Worm (Caenorhabditis elegans) whole organism, early embryonic: ENCODE measurements around the gene aip-1.

ENCODE experiments used
- B0310.2 ChIP-seq: sonication (generic microtip); optimal IDR thresholded peaks from 2 replicates; lab custom pipeline; 2016; ENCODE audit warnings: mild to moderate bottlenecking, missing genetic modification characterization, missing compliant biosample characterization
- F13C5.2 ChIP-seq: sonication (generic microtip); optimal IDR thresholded peaks from 2 replicates; lab custom pipeline; 2017; ENCODE audit warnings: mild to moderate bottlenecking, missing genetic modification characterization, inconsistent platforms, missing compliant biosample characterization
- aly-1 ChIP-seq: sonication (generic microtip); optimal IDR thresholded peaks from 2 replicates; lab custom pipeline; 2016; ENCODE audit warnings: missing genetic modification characterization, missing compliant biosample characterization
- ama-1 ChIP-seq: fragments of 150-350 bp; optimal IDR thresholded peaks from 2 replicates; lab custom pipeline; 2014
- ceh-13 ChIP-seq: fragments of 200-800 bp; sonication (Bioruptor generic); optimal IDR thresholded peaks from 2 replicates; lab custom pipeline; 2018; ENCODE audit warnings: mild to moderate bottlenecking, missing genetic modification characterization, missing compliant biosample characterization
- ceh-36 ChIP-seq: sonication (generic microtip); optimal IDR thresholded peaks from 2 replicates; lab custom pipeline; 2016; ENCODE audit warnings: missing genetic modification characterization, inconsistent platforms, missing compliant biosample characterization
- ets-7 ChIP-seq: sonication (generic microtip); optimal IDR thresholded peaks from 2 replicates; lab custom pipeline; 2016; ENCODE audit warnings: missing genotype, missing genetic modification characterization, missing compliant biosample characterization
- flt-1 ChIP-seq: fragments of 200-800 bp; sonication (Bioruptor generic); IDR thresholded peaks from 2 replicates; pipeline ENCODE4 v1.3.6; 2022; ENCODE audit warnings: missing genetic modification characterization, missing compliant biosample characterization
- hmbx-1 ChIP-seq: sonication (generic microtip); optimal IDR thresholded peaks from 2 replicates; lab custom pipeline; 2016; ENCODE audit warnings: mild to moderate bottlenecking, missing genetic modification characterization, missing compliant biosample characterization
- hmg-4 ChIP-seq: fragments of 200-800 bp; sonication (Bioruptor generic); optimal IDR thresholded peaks from 2 replicates; lab custom pipeline; 2018; ENCODE audit warnings: mild to moderate bottlenecking, missing genetic modification characterization, missing compliant biosample characterization
- hnd-1 ChIP-seq: sonication (generic microtip); optimal IDR thresholded peaks from 2 replicates; lab custom pipeline; 2016; ENCODE audit warnings: missing genetic modification characterization, missing compliant biosample characterization
- pes-1 ChIP-seq: fragments of 200-800 bp; sonication (Bioruptor generic); IDR thresholded peaks from 2 replicates; pipeline ENCODE4 v1.3.6; 2022; ENCODE audit warnings: missing genetic modification reagents, missing genetic modification characterization, missing compliant biosample characterization
- scrt-1 ChIP-seq: fragments of 200-800 bp; sonication (Bioruptor generic); IDR thresholded peaks from 2 replicates; pipeline ENCODE4 v1.3.6; 2022; ENCODE audit warnings: missing genetic modification characterization, missing compliant biosample characterization
- sea-1 ChIP-seq: fragments of 200-800 bp; sonication (Bioruptor generic); conservative IDR thresholded peaks from 2 replicates; pipeline ENCODE4 v1.3.6; 2022; ENCODE audit warnings: missing genetic modification characterization, missing compliant biosample characterization
- tbx-11 ChIP-seq: fragments of 200-800 bp; sonication (Bioruptor generic); IDR thresholded peaks from 2 replicates; pipeline ENCODE4 v1.3.6; 2022; ENCODE audit warnings: missing genetic modification characterization, missing compliant biosample characterization
- tbx-37 ChIP-seq: fragments of 200-800 bp; sonication (Bioruptor generic); conservative IDR thresholded peaks from 2 replicates; pipeline ENCODE4 v1.3.6; 2022; ENCODE audit warnings: missing genetic modification reagents, missing genetic modification characterization, missing compliant biosample characterization
- tra-4 ChIP-seq: sonication (generic microtip); optimal IDR thresholded peaks from 2 replicates; lab custom pipeline; 2017; ENCODE audit warnings: missing genetic modification characterization, missing compliant biosample characterization

The aip-1 gene

DNA sequence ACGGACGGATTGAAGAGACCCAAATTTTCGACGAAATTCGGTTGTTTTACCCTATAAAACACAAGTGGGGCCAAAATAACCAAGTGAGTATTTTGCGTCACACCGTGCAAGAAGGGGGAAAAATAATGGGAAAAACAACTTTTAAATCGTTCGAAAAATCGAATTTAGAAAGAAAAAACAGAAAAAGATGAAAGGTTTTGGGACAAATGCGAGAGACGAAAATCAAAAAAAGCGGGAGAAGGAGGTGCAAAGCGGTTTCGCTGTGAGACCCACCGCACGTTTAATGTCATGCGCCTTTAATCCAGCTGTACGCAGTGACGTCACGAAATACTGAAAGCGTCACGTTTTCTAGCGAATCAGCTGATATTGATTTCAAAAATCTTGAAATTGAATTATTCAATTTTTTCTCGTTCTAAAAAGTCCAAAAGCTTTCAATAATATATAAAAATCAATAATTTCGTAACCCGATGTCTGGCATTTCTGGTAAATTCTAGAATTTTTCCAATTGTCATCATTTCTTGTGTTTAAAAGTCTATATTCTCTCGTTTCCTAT lies at the start of gene aip-1, which contains the start of gene ddx-17:
aip-1 (plus strand) TSS at position 332 of the 553 bp plus-strand sequence.
ddx-17 (minus strand) TSS at position 51 of the 553 bp plus-strand sequence.
- TF ChIP-seq sea-1 (no peak), tbx-11 (GFP tag; lab: Robert Waterston, UW) (no peak), flt-1 (GFP tag; lab: Robert Waterston, UW) (no peak), hmg-4 (GFP tag; lab: Kevin White, UChicago) (no peak), scrt-1 (GFP tag; lab: Robert Waterston, UW) (no peak), F13C5.2 (peak; percentile 42), ets-7 (tag; lab: Kevin White, UChicago) (no peak), ama-1 (lab: Kevin White, UChicago) (peak; percentile 18), hmbx-1 (no peak), aly-1 (tag; lab: Kevin White, UChicago) (no peak), ceh-13 (GFP tag; lab: Kevin White, UChicago) (no peak), tra-4 (no peak)

DNA sequence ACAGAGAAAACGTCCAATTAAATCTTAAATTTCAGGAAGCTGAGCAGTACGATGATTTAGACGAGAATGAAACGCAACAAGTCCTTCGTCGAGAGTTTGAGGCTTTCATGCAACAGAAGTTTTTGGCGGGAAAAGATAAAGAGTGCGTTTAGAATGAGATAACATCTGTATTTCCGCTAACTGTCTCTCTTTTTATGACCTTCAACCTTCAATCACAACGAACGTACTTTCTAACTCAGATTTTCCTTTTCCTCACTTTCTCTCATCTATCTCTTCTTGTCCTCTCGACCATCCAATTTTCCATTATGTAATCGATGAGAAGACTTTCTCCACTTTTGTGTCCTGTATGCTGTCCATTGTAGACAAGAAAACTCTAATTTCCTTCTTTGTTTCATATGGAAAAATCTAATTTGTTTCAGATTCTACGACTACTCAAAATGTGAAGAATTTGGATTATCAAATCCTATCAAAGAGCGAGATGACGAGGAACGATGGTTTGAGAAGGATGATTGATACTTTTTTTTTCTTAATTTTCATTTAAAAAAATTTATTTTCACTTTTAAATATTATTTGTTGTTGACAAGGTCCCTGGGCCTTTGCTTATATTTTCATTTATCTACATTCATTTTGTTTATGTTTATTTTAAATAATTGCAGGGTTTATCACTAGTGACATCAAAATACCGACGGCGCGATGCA lies 48.7 kb upstream of the aip-1 start, which contains the start of gene sao-1:
sao-1 (plus strand) TSS at position 648 of the 698 bp plus-strand sequence.
- TF ChIP-seq F13C5.2 (no peak), hmg-4 (GFP tag; lab: Kevin White, UChicago) (no peak)

DNA sequence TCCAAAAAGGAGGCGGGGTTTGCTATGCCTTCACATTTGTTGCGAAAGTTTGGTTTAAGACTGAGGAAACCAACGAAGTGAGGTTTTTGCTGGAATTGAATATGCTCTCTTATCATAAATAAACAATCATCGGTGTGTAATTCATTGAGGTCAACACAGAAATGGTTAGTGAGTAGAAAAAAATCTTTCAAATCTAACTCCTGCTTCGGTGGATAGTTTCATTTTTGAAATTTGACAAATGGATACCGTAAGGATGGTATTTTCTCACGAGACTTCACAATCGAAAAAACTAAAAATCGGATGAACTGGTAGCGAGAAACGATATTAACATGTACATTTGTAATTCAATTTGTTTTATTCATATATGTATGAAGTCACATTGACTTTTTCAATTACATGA lies 31.3 kb upstream of the aip-1 start, which contains the start of gene eol-1:
eol-1 (minus strand) TSS at position 101 of the 400 bp plus-strand sequence.
- TF ChIP-seq ama-1 (lab: Kevin White, UChicago) (no peak), ceh-13 (GFP tag; lab: Kevin White, UChicago) (no peak), B0310.2 (tag; lab: Kevin White, UChicago) (no peak), F13C5.2 (no peak), ceh-36 (no peak), tra-4 (no peak), hmg-4 (GFP tag; lab: Kevin White, UChicago) (no peak)

DNA sequence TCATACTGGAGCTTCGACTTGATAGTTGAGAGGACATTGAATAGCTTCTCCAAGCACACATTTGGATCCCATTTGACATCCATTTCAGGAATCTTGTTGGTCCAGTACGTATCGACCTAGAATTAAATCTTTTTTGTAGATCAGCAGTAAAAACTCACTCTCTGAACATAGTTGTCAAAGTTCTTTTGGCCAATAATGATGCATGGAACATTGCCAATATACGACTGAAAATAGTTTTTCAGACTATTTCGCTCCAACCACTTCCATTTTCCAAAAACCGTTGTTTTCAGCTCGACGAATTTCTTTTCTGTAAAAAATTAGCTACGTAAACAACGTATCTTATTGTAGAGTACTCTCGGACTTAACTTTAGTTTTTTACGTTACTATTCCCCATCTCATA lies 30.5 kb upstream of the aip-1 start:
- no peak for TF ChIP-seq B0310.2 (tag; lab: Kevin White, UChicago)
- TF ChIP-seq ceh-13 (GFP tag; lab: Kevin White, UChicago), result no peak
- no peak for TF ChIP-seq tra-4
- TF ChIP-seq tbx-11 (GFP tag; lab: Robert Waterston, UW), result no peak
- TF ChIP-seq scrt-1 (GFP tag; lab: Robert Waterston, UW), result no peak
- no peak for TF ChIP-seq pes-1 (GFP tag; lab: Robert Waterston, UW)
- TF ChIP-seq aly-1 (tag; lab: Kevin White, UChicago), result no peak
- no peak for TF ChIP-seq F13C5.2
- no peak for TF ChIP-seq hnd-1 (tag; lab: Kevin White, UChicago)
- TF ChIP-seq hmbx-1, result no peak

DNA sequence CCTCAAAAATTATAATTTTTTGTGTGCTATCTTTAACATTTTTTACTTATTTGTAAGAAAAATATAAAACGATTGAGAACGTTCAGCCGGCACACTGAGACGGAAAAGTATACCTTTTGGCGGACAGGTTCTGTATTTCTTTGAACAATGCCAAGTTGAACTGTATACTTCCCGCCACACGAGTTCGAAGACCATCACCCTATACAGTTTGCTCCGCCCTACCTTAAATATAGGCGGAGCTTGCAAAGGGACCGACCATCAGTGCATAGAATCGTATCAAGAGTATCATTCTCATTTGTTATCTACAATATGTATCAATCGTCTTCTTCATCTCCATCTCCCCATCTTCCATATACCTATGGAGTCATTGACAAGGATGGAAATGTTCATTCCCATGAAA lies 27.3 kb upstream of the aip-1 start, which contains the start of gene end-1:
end-1 (plus strand) TSS at position 301 of the 400 bp plus-strand sequence.
- TF ChIP-seq hmg-4 (GFP tag; lab: Kevin White, UChicago), result no peak
- TF ChIP-seq tbx-11 (GFP tag; lab: Robert Waterston, UW), result no peak
- TF ChIP-seq tbx-37 (GFP tag; lab: Robert Waterston, UW), result no peak
- no peak for TF ChIP-seq scrt-1 (GFP tag; lab: Robert Waterston, UW)
- TF ChIP-seq hmbx-1, result no peak
- no peak for TF ChIP-seq tra-4
- no peak for TF ChIP-seq ceh-36
- TF ChIP-seq ceh-13 (GFP tag; lab: Kevin White, UChicago), result no peak
- TF ChIP-seq ets-7 (tag; lab: Kevin White, UChicago), result no peak
- TF ChIP-seq pes-1 (GFP tag; lab: Robert Waterston, UW), result no peak
- no peak for TF ChIP-seq B0310.2 (tag; lab: Kevin White, UChicago)
- no peak for TF ChIP-seq sea-1
- no peak for TF ChIP-seq F13C5.2
- TF ChIP-seq aly-1 (tag; lab: Kevin White, UChicago), result no peak

DNA sequence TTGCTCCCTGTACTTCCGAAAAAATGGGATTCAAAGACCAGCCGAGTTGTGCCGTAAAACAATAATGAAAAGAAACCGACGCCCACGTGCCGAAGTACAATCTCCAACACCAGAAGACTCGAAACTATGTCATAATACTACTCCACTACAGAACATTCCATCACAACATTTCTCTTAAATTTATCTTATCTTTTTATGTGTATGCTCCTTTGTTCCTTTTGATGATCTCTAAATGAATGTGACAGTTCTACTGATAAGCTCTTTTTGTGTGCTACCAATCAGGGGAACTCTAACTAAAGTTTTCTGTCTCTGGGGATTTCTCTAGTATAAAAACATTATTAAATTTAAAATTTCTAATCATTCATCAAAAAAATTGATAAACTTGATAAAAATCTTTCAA lies 25.3 kb upstream of the aip-1 start:
- TF ChIP-seq hmbx-1 (no peak), ceh-36 (no peak), ceh-13 (GFP tag; lab: Kevin White, UChicago) (no peak), hmg-4 (GFP tag; lab: Kevin White, UChicago) (no peak), ets-7 (tag; lab: Kevin White, UChicago) (no peak), ama-1 (lab: Kevin White, UChicago) (no peak), F13C5.2 (no peak), sea-1 (no peak), aly-1 (tag; lab: Kevin White, UChicago) (no peak), scrt-1 (GFP tag; lab: Robert Waterston, UW) (no peak), tbx-11 (GFP tag; lab: Robert Waterston, UW) (no peak), flt-1 (GFP tag; lab: Robert Waterston, UW) (no peak), tbx-37 (GFP tag; lab: Robert Waterston, UW) (no peak), B0310.2 (tag; lab: Kevin White, UChicago) (no peak), tra-4 (no peak), hnd-1 (tag; lab: Kevin White, UChicago) (no peak), pes-1 (GFP tag; lab: Robert Waterston, UW) (no peak)

DNA sequence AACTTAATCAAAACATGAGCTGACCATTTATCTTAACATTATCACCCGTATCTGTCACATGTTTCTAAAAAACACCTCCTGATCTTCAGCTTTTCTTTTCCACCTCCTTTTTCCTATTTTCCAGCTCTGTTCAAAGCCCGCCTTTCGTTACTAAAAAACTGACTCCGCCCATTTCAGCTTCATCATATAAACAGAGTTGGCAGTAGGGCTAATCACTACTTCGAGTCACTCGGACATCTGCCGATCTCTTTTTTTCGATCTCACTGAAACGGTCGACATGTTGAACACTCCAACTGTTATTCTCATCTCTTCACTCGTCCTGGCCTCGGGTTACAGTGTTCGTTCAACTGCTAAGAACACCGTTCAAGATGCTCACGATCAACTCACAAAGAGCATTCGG lies 19.6 kb upstream of the aip-1 start, which contains the start of gene droe-4:
droe-4 (plus strand) TSS at position 172 of the 400 bp plus-strand sequence.
- no peak for TF ChIP-seq aly-1 (tag; lab: Kevin White, UChicago)
- no peak for TF ChIP-seq ets-7 (tag; lab: Kevin White, UChicago)
- no peak for TF ChIP-seq ceh-13 (GFP tag; lab: Kevin White, UChicago)
